Fruit fly (Drosophila melanogaster): ENCODE measurements around the gene CG46468.

The CG46468 gene

DNA sequence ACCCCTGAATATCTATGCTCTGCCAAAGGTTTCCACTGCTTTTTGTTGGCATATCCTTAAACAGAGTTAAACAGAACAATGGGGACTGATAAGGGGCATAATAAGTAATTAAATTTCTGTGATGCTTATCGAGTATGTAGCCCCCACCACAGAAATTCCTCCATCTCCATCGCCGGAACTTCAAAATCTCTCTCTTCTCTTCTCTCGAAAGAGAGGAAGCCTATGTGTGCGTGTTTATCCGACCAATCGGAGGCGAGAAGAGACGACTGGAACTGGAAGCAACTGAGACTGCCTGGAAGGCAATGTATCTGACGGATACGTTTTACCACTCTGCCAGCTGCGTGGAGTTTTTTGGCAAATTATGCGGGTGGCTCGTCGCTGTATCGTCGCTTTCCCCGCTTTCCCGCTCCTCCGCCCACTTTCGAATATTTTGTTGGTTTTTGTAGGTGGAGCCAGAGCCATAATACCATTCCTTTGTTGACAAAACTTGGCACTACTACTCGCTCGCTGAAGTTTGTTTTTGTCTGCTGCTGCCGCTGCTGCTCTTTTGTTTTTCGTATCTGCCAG is 42.8 kb upstream of the CG46468 start, which contains the start of gene gcm2:
gcm2 (plus strand) TSS at position 566 of the 567 bp plus-strand sequence.
- TF ChIP-seq EcR (GFP tag; optimal IDR thresholded peaks at IDR 0.05) (no peak), CG15710 (tag; optimal IDR thresholded peaks at IDR 0.05) (no peak), CG4496 (GFP tag; IDR thresholded peaks at IDR 0.05) (no peak), CG13204 (GFP tag; optimal IDR thresholded peaks at IDR 0.05) (peak; percentile 10), CG8301 (tag; optimal IDR thresholded peaks at IDR 0.05) (no peak), CG12605 (GFP tag; IDR thresholded peaks at IDR 0.05) (no peak)

DNA sequence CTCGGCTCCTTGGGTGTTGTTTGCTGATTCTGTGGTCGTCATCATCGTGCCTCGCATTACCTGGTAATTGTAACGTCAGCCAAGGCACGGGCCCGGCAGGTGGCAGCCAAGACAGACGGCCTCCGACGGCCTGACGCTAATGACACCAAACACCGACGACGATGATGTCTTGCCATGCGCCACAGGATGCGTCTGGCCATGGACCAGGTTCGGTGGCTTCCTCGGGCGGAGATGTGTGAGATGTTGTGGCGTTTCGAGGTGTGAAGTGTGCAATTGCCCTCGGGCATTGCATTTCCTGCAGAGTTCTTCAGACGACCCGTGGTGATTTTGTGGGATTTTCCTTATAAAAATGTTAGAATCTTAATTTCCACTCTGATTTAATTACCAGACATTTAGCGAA is 36.9 kb upstream of the CG46468 start:
- TF ChIP-seq CG17806 (tag; optimal IDR thresholded peaks at IDR 0.05) (no peak), CG4496 (GFP tag; IDR thresholded peaks at IDR 0.05) (no peak), rn (GFP tag; IDR thresholded peaks at IDR 0.05) (no peak), Pif1B (GFP tag; optimal IDR thresholded peaks at IDR 0.05) (no peak), CG9948 (tag; optimal IDR thresholded peaks at IDR 0.05) (no peak)

DNA sequence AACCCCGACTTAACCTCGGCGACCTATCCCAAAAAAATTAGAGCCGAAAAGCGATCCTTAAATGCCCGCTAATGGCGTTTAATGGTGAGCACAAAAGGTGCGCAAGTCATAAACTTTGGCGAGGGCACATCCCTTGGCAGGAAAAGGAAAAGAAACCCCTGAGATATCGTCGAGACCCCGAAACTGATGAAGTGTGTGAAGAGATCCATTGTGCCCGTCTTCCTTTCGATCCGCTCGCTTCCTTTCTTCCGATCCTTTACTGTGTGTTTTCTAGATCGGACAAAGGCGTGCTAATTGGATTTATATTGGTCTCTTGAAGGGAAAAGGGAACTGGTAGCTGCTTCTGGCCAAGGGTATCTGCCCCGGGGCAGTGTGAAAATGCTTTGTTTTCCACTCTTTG is 36.0 kb upstream of the CG46468 start:
- TF ChIP-seq CG32121 (GFP tag; IDR thresholded peaks at IDR 0.05) (no peak), CG4496 (GFP tag; IDR thresholded peaks at IDR 0.05) (no peak), CG14655 (GFP tag; optimal IDR thresholded peaks at IDR 0.05) (no peak), EcR (GFP tag; optimal IDR thresholded peaks at IDR 0.05) (no peak), gl (tag; optimal IDR thresholded peaks at IDR 0.05) (no peak), Ets98B (GFP tag; IDR thresholded peaks at IDR 0.05) (no peak), fd96Ca (GFP tag; IDR thresholded peaks at IDR 0.05) (no peak), rn (GFP tag; IDR thresholded peaks at IDR 0.05) (no peak), Snoo (tag; optimal IDR thresholded peaks at IDR 0.05) (no peak), D1 (tag; optimal IDR thresholded peaks at IDR 0.05) (no peak), CG9948 (tag; optimal IDR thresholded peaks at IDR 0.05) (no peak), Pif1B (GFP tag; optimal IDR thresholded peaks at IDR 0.05) (no peak)

DNA sequence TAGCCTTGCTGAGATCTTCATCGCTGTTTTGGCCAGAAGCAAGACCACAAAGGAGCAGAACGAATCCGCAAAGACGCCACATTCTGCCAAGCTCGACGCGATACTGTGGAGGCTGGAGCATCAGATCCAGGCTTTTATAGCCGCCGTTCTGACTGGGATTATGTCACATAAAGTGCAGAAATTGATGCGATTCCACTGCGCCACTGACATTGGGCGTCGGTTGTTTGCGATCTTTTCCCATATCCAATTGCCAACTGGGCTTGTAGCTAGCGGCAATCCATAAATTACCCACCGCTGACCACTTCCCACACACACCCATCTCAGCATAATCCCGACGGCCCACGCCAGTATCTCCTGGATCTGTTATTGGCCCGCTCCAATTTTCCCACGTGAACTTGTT is 35.5 kb upstream of the CG46468 start, which contains the start of gene CG4382:
CG4382 (minus strand) TSS at position 101 of the 400 bp plus-strand sequence.
- TF ChIP-seq CG8301 (tag; optimal IDR thresholded peaks at IDR 0.05) = no peak
- TF ChIP-seq Pif1A (GFP tag; optimal IDR thresholded peaks at IDR 0.05) = no peak
- TF ChIP-seq EcR (GFP tag; optimal IDR thresholded peaks at IDR 0.05) = no peak
- TF ChIP-seq CG14655 (GFP tag; optimal IDR thresholded peaks at IDR 0.05) = no peak
- no peak for TF ChIP-seq CG10348 (GFP tag; IDR thresholded peaks at IDR 0.05)
- no peak for TF ChIP-seq CG12605 (GFP tag; IDR thresholded peaks at IDR 0.05)
- TF ChIP-seq CG13204 (GFP tag; optimal IDR thresholded peaks at IDR 0.05) = no peak
- TF ChIP-seq Pif1B (GFP tag; optimal IDR thresholded peaks at IDR 0.05) = no peak
- no peak for TF ChIP-seq gl (tag; optimal IDR thresholded peaks at IDR 0.05)
- no peak for TF ChIP-seq CG9948 (tag; optimal IDR thresholded peaks at IDR 0.05)
- no peak for TF ChIP-seq CG32121 (GFP tag; IDR thresholded peaks at IDR 0.05)
- TF ChIP-seq D1 (tag; optimal IDR thresholded peaks at IDR 0.05) = no peak
- TF ChIP-seq CG8159 (tag; optimal IDR thresholded peaks at IDR 0.05) = no peak
- TF ChIP-seq CG34367 (tag; optimal IDR thresholded peaks at IDR 0.05) = no peak
- no peak for TF ChIP-seq CG15710 (tag; optimal IDR thresholded peaks at IDR 0.05)
- no peak for TF ChIP-seq CG17806 (tag; optimal IDR thresholded peaks at IDR 0.05)
- no peak for TF ChIP-seq rn (GFP tag; IDR thresholded peaks at IDR 0.05)
- TF ChIP-seq CG4496 (GFP tag; IDR thresholded peaks at IDR 0.05) = no peak

DNA sequence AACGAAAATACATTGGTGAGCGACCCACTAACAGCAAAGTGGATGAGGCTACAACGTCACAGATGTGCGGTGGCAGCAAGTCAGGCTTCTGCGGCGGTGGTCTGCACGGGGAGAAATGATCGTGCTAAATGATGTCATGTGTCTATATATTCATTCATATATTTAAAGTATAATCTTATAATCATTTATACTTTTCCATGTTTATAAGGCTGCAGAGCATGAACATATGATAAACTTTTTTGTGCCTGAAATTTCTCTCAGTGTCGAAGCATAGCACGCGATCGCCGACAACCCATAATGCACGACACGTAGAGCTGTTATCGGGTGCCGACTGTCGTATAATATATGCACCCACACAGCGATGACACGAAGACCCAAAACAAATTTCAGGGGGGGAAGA is 33.2 kb upstream of the CG46468 start:
- peak; percentile 20 for TF ChIP-seq Pif1B (GFP tag; optimal IDR thresholded peaks at IDR 0.05)
- TF ChIP-seq rn (GFP tag; IDR thresholded peaks at IDR 0.05) = peak; percentile 55; the same call in 1 of the 2 replicates
- TF ChIP-seq CG15710 (tag; optimal IDR thresholded peaks at IDR 0.05) = peak; percentile 20
- no peak for TF ChIP-seq CG34367 (tag; optimal IDR thresholded peaks at IDR 0.05)
- no peak for TF ChIP-seq CG10348 (GFP tag; IDR thresholded peaks at IDR 0.05)
- peak; percentile 15 for TF ChIP-seq CG8159 (tag; optimal IDR thresholded peaks at IDR 0.05)
- peak; percentile 6 for TF ChIP-seq Pif1A (GFP tag; optimal IDR thresholded peaks at IDR 0.05)
- peak; percentile 44; the same call in 1 of the 2 replicates for TF ChIP-seq Ets98B (GFP tag; IDR thresholded peaks at IDR 0.05)
- TF ChIP-seq CG14655 (GFP tag; optimal IDR thresholded peaks at IDR 0.05) = peak; percentile 36
- no peak for TF ChIP-seq CG13204 (GFP tag; optimal IDR thresholded peaks at IDR 0.05)
- TF ChIP-seq CG17806 (tag; optimal IDR thresholded peaks at IDR 0.05) = peak; percentile 24
- TF ChIP-seq fd96Ca (GFP tag; IDR thresholded peaks at IDR 0.05) = peak; percentile 68
- no peak for TF ChIP-seq CG4496 (GFP tag; IDR thresholded peaks at IDR 0.05)
- 0 out of 2 replicates have a peak, but pooled peaks have one; percentile 34 for TF ChIP-seq CG12605 (GFP tag; IDR thresholded peaks at IDR 0.05)

DNA sequence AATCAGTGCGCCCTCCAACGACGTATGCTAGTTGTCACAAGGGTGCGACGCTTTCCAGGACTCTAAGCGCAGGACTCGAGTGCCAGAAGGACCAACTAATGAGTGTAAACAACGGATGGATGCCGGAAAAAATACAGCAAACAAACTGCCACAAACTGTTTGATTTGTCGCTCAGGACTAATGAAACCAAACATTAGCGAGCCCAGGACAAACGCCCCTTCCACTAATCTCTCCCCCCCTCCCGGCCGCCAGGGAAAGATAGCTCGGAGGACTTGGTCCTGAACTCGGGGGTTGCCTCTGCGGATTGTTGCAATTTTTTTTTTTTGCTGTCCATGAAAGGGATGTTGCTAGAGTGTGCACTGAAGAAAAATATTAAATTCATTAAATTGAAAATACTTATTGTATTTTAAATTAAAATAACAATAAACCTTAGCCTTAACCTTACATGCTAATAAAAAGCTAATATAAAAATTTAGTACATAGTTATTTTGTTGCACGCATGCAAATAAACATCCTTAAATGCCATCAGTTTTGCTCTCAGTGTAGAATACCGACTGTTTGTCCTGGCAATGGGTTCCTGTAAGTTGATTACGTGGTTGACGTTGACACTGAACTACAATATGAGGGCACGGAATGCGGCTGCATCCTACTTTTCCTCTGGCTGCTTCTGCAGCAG is 29.5 kb upstream of the CG46468 start:
- peak; percentile 37 for TF ChIP-seq CG8159 (tag; optimal IDR thresholded peaks at IDR 0.05)
- TF ChIP-seq CG17806 (tag; optimal IDR thresholded peaks at IDR 0.05) = no peak

DNA sequence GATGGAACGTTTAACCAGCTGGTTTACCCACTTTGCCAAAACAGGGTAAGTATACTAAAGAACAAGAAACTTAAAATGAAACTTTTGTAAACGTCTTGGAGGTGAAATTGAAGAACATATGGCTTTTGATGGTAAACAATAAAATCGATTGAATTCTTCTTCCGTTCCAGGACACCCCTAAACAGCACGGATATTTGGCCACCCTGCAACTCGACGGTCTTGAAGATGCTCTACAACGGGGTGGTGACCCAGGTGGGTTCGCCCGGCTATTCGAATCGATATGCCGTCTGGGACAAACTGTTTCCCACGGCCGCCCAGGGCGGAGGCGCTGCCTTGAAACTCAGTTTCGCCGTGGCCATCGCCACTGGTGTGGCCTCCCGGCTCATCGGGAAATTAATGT is 25.9 kb upstream of the CG46468 start:
- TF ChIP-seq EcR (GFP tag; optimal IDR thresholded peaks at IDR 0.05) (no peak), CG4496 (GFP tag; IDR thresholded peaks at IDR 0.05) (no peak), CG8301 (tag; optimal IDR thresholded peaks at IDR 0.05) (no peak), CG10348 (GFP tag; IDR thresholded peaks at IDR 0.05) (no peak), Snoo (tag; optimal IDR thresholded peaks at IDR 0.05) (no peak), CG15710 (tag; optimal IDR thresholded peaks at IDR 0.05) (no peak), CG17806 (tag; optimal IDR thresholded peaks at IDR 0.05) (no peak), CG13204 (GFP tag; optimal IDR thresholded peaks at IDR 0.05) (no peak), fd96Ca (GFP tag; IDR thresholded peaks at IDR 0.05) (no peak), CG9948 (tag; optimal IDR thresholded peaks at IDR 0.05) (no peak), CG34367 (tag; optimal IDR thresholded peaks at IDR 0.05) (no peak), CG14655 (GFP tag; optimal IDR thresholded peaks at IDR 0.05) (no peak), Ets98B (GFP tag; IDR thresholded peaks at IDR 0.05) (no peak), gl (tag; optimal IDR thresholded peaks at IDR 0.05) (no peak), Pif1B (GFP tag; optimal IDR thresholded peaks at IDR 0.05) (no peak), CG12605 (GFP tag; IDR thresholded peaks at IDR 0.05) (no peak)

Data from whole organism, pupa.